Worm (Caenorhabditis elegans): ENCODE results near the gene ncx-1.

- TF ChIP-seq lin-35 (GFP tag; optimal IDR thresholded peaks at IDR 0.05) = no peak
- no peak for TF ChIP-seq nfya-2 (GFP tag; IDR thresholded peaks at IDR 0.05)
Measured at ce11 chrV:20061498-20061897, 59.0 kb downstream of the ncx-1 start.
